Fruit fly (Drosophila melanogaster) whole organism, wandering third instar larva: Measurements from ENCODE around the gene PolD2.

ENCODE experiments used
- CG32264 ChIP-seq: fragments of 200-800 bp; sonication (Bioruptor generic); optimal IDR thresholded peaks from 2 replicates; lab custom pipeline; 2016; ENCODE audit warnings: missing biosample characterization, missing genetic modification characterization
- CG9705 ChIP-seq: fragments of 200-800 bp; sonication (Bioruptor generic); optimal IDR thresholded peaks from 2 replicates; lab custom pipeline; 2018; ENCODE audit warnings: missing biosample characterization, mild to moderate bottlenecking, missing genetic modification characterization
- CrebA ChIP-seq: fragments of 200-800 bp; sonication (Bioruptor generic); optimal IDR thresholded peaks from 2 replicates; lab custom pipeline; 2016; ENCODE audit warnings: missing biosample characterization, mild to moderate bottlenecking, missing genetic modification characterization, borderline replicate concordance
- Dif ChIP-seq: fragments of 200-275, 200-300 bp; sonication (Bioruptor generic); optimal IDR thresholded peaks from 2 replicates; lab custom pipeline; 2018; ENCODE audit warnings: missing biosample characterization, missing genetic modification characterization; ENCODE audit not compliant: partially characterized antibody
- GATAd ChIP-seq: sonication (Bioruptor generic); optimal IDR thresholded peaks from 2 replicates; lab custom pipeline; 2016; ENCODE audit warnings: missing biosample characterization, missing genetic modification characterization
- HLH106 ChIP-seq: fragments of 200-800 bp; optimal IDR thresholded peaks from 3 replicates; lab custom pipeline; 2019; ENCODE audit warnings: missing biosample characterization, mild to moderate bottlenecking, missing genetic modification characterization, moderate library complexity
- Hnf4 ChIP-seq: fragments of 200-800 bp; sonication (Bioruptor generic); optimal IDR thresholded peaks from 2 replicates; lab custom pipeline; 2016; ENCODE audit warnings: missing biosample characterization, mild to moderate bottlenecking, missing genetic modification characterization
- Hr78 ChIP-seq: fragments of >200 bp; optimal IDR thresholded peaks from 2 replicates; lab custom pipeline; 2017; ENCODE audit warnings: missing biosample characterization, missing genetic modification characterization
- Hr83 ChIP-seq: fragments of 200-300 bp; sonication (Bioruptor generic); optimal IDR thresholded peaks from 2 replicates; lab custom pipeline; 2016; ENCODE audit warnings: missing biosample characterization, mild to moderate bottlenecking, missing genetic modification characterization, moderate library complexity; ENCODE audit not compliant: poor library complexity, severe bottlenecking
- Jra ChIP-seq: sonication (Bioruptor generic); optimal IDR thresholded peaks from 2 replicates; lab custom pipeline; 2016; ENCODE audit warnings: missing biosample characterization, missing genetic modification characterization
- Mio ChIP-seq: sonication (Bioruptor generic); optimal IDR thresholded peaks from 2 replicates; lab custom pipeline; 2016; ENCODE audit warnings: missing biosample characterization, missing genetic modification characterization
- Myc ChIP-seq: fragments of >200 bp; optimal IDR thresholded peaks from 2 replicates; lab custom pipeline; 2017
- N ChIP-seq: fragments of >200 bp; optimal IDR thresholded peaks from 2 replicates; lab custom pipeline; 2018; ENCODE audit warnings: missing biosample characterization, missing external identifiers, missing genetic modification characterization
- OdsH ChIP-seq: fragments of 200-800 bp; sonication (Bioruptor generic); optimal IDR thresholded peaks from 2 replicates; lab custom pipeline; 2016; ENCODE audit warnings: missing biosample characterization, mild to moderate bottlenecking, missing genetic modification characterization
- Rel ChIP-seq, 2 experiments: fragments of 200-800 bp; sonication (Bioruptor generic) in 1 of 2; optimal IDR thresholded peaks; 2 replicates in 1 of 2; 3 replicates in 1 of 2; lab custom pipeline; 2016 to 2019; ENCODE audit warnings: mild to moderate bottlenecking in 2 of 2, missing biosample characterization in 2 of 2, missing genetic modification characterization in 2 of 2, moderate library complexity in 1 of 2
- Sp1 ChIP-seq: fragments of 200-800 bp; sonication (Bioruptor generic); optimal IDR thresholded peaks from 3 replicates; lab custom pipeline; 2019; ENCODE audit warnings: missing biosample characterization, mild to moderate bottlenecking, missing genetic modification characterization, moderate library complexity
- Vsx2 ChIP-seq: fragments of 200-300, 225-300 bp; sonication (Bioruptor generic); optimal IDR thresholded peaks from 2 replicates; lab custom pipeline; 2018; ENCODE audit warnings: missing biosample characterization, missing genetic modification characterization; ENCODE audit not compliant: partially characterized antibody
- br ChIP-seq: fragments of 200-800 bp; sonication (Bioruptor generic); optimal IDR thresholded peaks from 2 replicates; lab custom pipeline; 2016; ENCODE audit warnings: missing biosample characterization, missing genetic modification characterization
- dl ChIP-seq, 2 experiments: fragments of 175-275, 200-275 bp in 1 of 2; fragments of 200-275 bp in 1 of 2; sonication (Bioruptor generic); optimal IDR thresholded peaks; lab custom pipeline; 2018; ENCODE audit warnings: mild to moderate bottlenecking in 2 of 2, missing biosample characterization in 2 of 2, missing genetic modification characterization in 2 of 2, moderate library complexity in 2 of 2; ENCODE audit not compliant: partially characterized antibody in 2 of 2, insufficient read depth in 1 of 2
- dmrt93B ChIP-seq: fragments of 200-800 bp; sonication (Bioruptor generic); optimal IDR thresholded peaks from 2 replicates; lab custom pipeline; 2018; ENCODE audit warnings: missing biosample characterization, mild to moderate bottlenecking, missing genetic modification characterization
- dsf ChIP-seq: sonication (Bioruptor generic); optimal IDR thresholded peaks from 2 replicates; lab custom pipeline; 2016; ENCODE audit warnings: missing biosample characterization, missing genetic modification characterization, borderline replicate concordance
- ey ChIP-seq: fragments of 200-800 bp; sonication (Bioruptor generic); optimal IDR thresholded peaks from 2 replicates; lab custom pipeline; 2016; ENCODE audit warnings: missing biosample characterization, missing genetic modification characterization
- foxo ChIP-seq, 2 experiments: fragments of 200-800 bp; sonication (Bioruptor generic); optimal IDR thresholded peaks; 2 replicates in 1 of 2; 3 replicates in 1 of 2; lab custom pipeline; 2016 to 2017; ENCODE audit warnings: missing biosample characterization in 2 of 2, missing genetic modification characterization in 2 of 2
- fru ChIP-seq: fragments of 200-800 bp; sonication (Bioruptor generic); optimal IDR thresholded peaks from 3 replicates; lab custom pipeline; 2016; ENCODE audit warnings: missing biosample characterization, mild to moderate bottlenecking, missing genetic modification characterization
- h ChIP-seq: fragments of 200-800 bp; sonication (Bioruptor generic); optimal IDR thresholded peaks from 3 replicates; lab custom pipeline; 2016; ENCODE audit warnings: missing biosample characterization, mild to moderate bottlenecking, missing genetic modification characterization
- jim ChIP-seq: fragments of 175-275, 200-325 bp; sonication (Bioruptor generic); optimal IDR thresholded peaks from 2 replicates; lab custom pipeline; 2016; ENCODE audit warnings: missing biosample characterization, mild to moderate bottlenecking, missing genetic modification characterization
- lola ChIP-seq: fragments of >200 bp; optimal IDR thresholded peaks from 2 replicates; lab custom pipeline; 2017; ENCODE audit warnings: missing biosample characterization, missing genetic modification characterization
- pan ChIP-seq: fragments of >200 bp; optimal IDR thresholded peaks from 2 replicates; lab custom pipeline; 2017
- psq ChIP-seq: fragments of 200-800 bp; sonication (Bioruptor generic); optimal IDR thresholded peaks from 3 replicates; lab custom pipeline; 2017; ENCODE audit warnings: missing biosample characterization, mild to moderate bottlenecking, missing genetic modification characterization, moderate library complexity
- rgr ChIP-seq: fragments of 200-800 bp; sonication (Bioruptor generic); optimal IDR thresholded peaks from 3 replicates; lab custom pipeline; 2016; ENCODE audit warnings: missing biosample characterization, mild to moderate bottlenecking, missing genetic modification characterization
- sage ChIP-seq: fragments of 200-800 bp; sonication (Bioruptor generic); optimal IDR thresholded peaks from 2 replicates; lab custom pipeline; 2016; ENCODE audit warnings: missing biosample characterization, mild to moderate bottlenecking, missing genetic modification characterization
- tai ChIP-seq: sonication (Bioruptor generic); optimal IDR thresholded peaks from 2 replicates; lab custom pipeline; 2016; ENCODE audit warnings: missing biosample characterization, missing genetic modification characterization

Gene PolD2

DNA sequence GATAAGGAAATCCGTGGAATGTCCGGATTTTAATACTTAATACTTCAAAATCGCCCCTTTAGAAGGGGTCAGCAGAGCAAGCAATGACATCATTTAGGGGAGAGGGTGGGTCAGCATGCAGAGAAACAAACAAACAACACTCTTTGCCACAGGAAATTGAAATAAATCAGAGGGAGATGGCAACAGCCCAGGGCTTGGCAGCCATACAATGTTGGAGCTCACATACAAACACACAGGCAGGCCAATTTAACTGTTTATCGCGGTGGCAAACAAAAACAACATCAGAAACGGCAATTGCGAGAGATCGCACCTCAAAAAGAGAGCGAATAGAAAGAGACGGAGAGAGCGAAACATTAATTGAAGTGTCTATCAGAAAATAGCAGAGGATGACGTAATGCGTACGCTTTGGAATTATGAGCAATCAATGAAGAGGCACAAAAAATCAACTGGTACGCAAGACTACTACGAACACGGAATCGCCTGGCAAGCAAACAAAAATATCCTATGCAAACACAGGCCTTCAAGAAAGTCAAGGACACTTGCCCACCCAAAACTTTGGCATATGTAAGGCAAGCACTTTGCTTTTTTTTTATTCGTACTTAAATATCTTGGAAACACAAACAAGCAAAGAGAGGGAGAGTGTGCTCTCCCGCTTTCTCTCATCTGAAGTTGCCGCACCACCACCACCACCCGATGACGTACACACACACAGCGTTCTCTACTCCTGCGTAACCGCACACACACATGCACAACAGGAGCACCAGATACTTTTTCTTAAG, 18.9 kb downstream of the PolD2 start:
- TF ChIP-seq dl (GFP tag; optimal IDR thresholded peaks at IDR 0.05; lab: Kevin White, UChicago; ENCODE audit: insufficient read depth in 1 of 2, partially characterized antibody in 2 of 2) (peak in 1 of 2 experiments; percentile 37), psq (GFP tag; lab: Kevin White, UChicago) (no peak), HLH106 (tag; lab: Kevin White, UChicago) (no peak), br (GFP tag; lab: Kevin White, UChicago) (no peak), Rel (GFP tag; optimal IDR thresholded peaks at IDR 0.05; lab: Kevin White, UChicago) (no peak), Rel (tag; optimal IDR thresholded peaks at IDR 0.05; lab: Kevin White, UChicago) (peak; percentile 28), Dif (GFP tag; lab: Kevin White, UChicago) (peak; percentile 68)

DNA sequence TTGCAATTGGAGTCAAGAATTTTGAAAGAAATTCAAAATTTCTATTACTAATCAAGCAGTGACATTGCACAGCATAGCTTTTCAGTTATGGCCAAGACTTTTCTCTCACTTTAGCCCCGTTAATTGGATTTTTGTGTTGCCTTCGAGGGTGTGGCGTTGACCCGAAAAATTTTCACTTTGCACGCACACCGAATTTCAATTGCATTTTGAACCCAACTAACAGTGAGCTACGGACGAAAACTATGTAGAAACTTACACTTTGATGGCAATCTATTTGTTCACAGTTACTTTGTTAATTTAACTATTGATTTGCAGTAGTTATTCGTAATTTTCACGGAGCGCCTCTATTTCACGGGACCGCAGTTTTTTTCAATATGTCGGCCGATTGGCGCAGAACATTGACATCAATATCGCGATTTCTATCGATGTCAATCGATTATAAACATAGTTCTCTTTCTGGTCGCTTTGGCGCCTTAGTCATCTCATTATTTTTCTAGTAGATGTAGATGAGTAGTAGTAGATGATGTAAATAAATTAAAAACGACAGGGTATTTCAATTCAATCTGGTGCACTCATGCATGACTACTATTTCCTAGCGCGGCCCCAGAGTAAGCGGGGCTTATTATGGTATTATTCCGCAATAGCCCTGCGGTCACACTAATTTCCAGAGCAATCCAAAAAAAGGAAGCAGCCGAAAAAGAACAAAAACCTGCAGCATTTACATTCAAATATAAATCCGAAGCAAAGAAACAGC, 19.7 kb downstream of the PolD2 start, which contains the start of the genes alpha-Spec, dlt and Cdc37:
Gene alpha-Spec, minus strand, starts transcription at position 386 of the 754 bp plus-strand sequence.
Gene dlt, minus strand, starts transcription at position 386 of the 754 bp plus-strand sequence.
Gene Cdc37, plus strand, starts transcription at position 450 of the 754 bp plus-strand sequence.
- TF ChIP-seq rgr (GFP tag; lab: Kevin White, UChicago) = peak; percentile 20
- no peak for TF ChIP-seq lola (GFP tag; lab: Kevin White, UChicago)
- TF ChIP-seq HLH106 (tag; lab: Kevin White, UChicago) = peak; percentile 44
- no peak for TF ChIP-seq h
- TF ChIP-seq Rel (GFP tag; optimal IDR thresholded peaks at IDR 0.05; lab: Kevin White, UChicago) = no peak
- TF ChIP-seq Rel (tag; optimal IDR thresholded peaks at IDR 0.05; lab: Kevin White, UChicago) = peak; percentile 53
- peak; percentile 44 for TF ChIP-seq CG9705
- no peak for TF ChIP-seq jim
- TF ChIP-seq Sp1 (GFP tag; lab: Kevin White, UChicago) = peak; percentile 21
- TF ChIP-seq sage (GFP tag; lab: Kevin White, UChicago) = no peak
- TF ChIP-seq br (GFP tag; lab: Kevin White, UChicago) = peak; percentile 35
- TF ChIP-seq CG32264 (GFP tag; lab: Kevin White, UChicago) = no peak
- peak; percentile 31 for TF ChIP-seq OdsH
- peak; percentile 2 for TF ChIP-seq psq (GFP tag; lab: Kevin White, UChicago)

DNA sequence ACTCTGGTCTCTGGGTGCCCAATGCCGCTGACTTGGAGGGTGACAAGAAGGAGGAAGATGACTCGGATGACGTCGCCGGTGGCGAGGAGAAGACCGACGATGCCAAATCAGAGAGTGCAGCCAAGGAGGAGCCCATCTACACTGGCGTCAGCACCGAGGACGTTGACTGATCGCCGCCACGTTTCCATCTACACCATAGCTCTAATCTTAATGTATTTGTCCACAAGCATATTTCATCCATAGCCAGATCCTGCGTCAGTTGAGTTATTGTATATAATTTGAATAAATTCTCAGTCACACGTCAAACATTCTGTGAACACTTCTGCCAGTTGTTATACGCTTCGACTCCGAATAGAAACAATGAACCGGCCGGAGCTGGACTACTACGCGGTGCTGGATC, 21.6 kb downstream of the PolD2 start, which contains the start of gene CG12020:
Gene CG12020, plus strand, starts transcription at position 301 of the 400 bp plus-strand sequence.
- TF ChIP-seq N (GFP tag; lab: Kevin White, UChicago) (no peak), CrebA (GFP tag; lab: Kevin White, UChicago) (no peak), dl (GFP tag; optimal IDR thresholded peaks at IDR 0.05; lab: Kevin White, UChicago; ENCODE audit: insufficient read depth in 1 of 2, partially characterized antibody in 2 of 2) (no peak), tai (GFP tag; lab: Kevin White, UChicago) (no peak), Sp1 (GFP tag; lab: Kevin White, UChicago) (no peak), ey (GFP tag; lab: Kevin White, UChicago) (no peak), fru (GFP tag; lab: Kevin White, UChicago) (no peak), OdsH (no peak), Vsx2 (no peak), Dif (GFP tag; lab: Kevin White, UChicago) (no peak), Myc (no peak), CG32264 (GFP tag; lab: Kevin White, UChicago) (no peak), jim (no peak), CG9705 (no peak), pan (lab: Kevin White, UChicago) (no peak), dsf (GFP tag; lab: Kevin White, UChicago) (no peak), dmrt93B (no peak)

DNA sequence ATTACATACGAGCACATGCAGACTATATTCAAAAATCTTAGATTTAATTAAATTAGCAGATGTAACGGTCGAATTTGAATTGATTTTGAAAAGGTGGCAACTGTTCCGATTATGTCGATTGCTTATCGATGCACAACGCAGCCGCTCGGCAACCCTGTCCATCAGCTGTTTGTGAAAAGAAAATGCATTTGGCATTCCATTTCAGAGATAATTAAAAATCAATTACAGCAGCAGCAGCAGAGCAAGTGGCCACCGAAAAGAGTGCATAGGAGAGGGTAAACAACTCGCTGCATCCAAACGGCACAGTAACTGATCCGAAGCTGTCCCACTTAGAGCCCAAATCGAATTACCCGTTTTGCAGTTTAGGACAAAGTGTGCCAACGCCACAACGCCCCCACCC, 23.2 kb downstream of the PolD2 start, which contains the start of gene Patj:
Gene Patj, plus strand, starts transcription at position 155 of the 400 bp plus-strand sequence.
- TF ChIP-seq Hnf4 = no peak
- no peak for TF ChIP-seq Jra (GFP tag; lab: Kevin White, UChicago)
- TF ChIP-seq psq (GFP tag; lab: Kevin White, UChicago) = no peak
- TF ChIP-seq Hr83 (GFP tag; lab: Kevin White, UChicago) = no peak
- TF ChIP-seq sage (GFP tag; lab: Kevin White, UChicago) = no peak
- no peak for TF ChIP-seq GATAd
- TF ChIP-seq dmrt93B = no peak
- no peak for TF ChIP-seq Mio (GFP tag; lab: Kevin White, UChicago)
- no peak for TF ChIP-seq Rel (GFP tag; optimal IDR thresholded peaks at IDR 0.05; lab: Kevin White, UChicago)
- no peak for TF ChIP-seq Rel (tag; optimal IDR thresholded peaks at IDR 0.05; lab: Kevin White, UChicago)
- TF ChIP-seq dsf (GFP tag; lab: Kevin White, UChicago) = no peak
- TF ChIP-seq foxo (GFP tag; optimal IDR thresholded peaks at IDR 0.05; lab: Kevin White, UChicago) = no peak
- TF ChIP-seq N (GFP tag; lab: Kevin White, UChicago) = no peak
- TF ChIP-seq CrebA (GFP tag; lab: Kevin White, UChicago) = no peak
- no peak for TF ChIP-seq Sp1 (GFP tag; lab: Kevin White, UChicago)
- no peak for TF ChIP-seq Hr78
- TF ChIP-seq pan (lab: Kevin White, UChicago) = no peak
- TF ChIP-seq, all 38 proteins: peak for 0
